Fruit fly (Drosophila melanogaster): Measurements from ENCODE around the gene Hmgcr.

Hmgcr gene

dm6 chr3R:23726740-23727139, 6.4 kb upstream of the Hmgcr start (continued):
- TF ChIP-seq CoRest (tag; optimal IDR thresholded peaks at IDR 0.05), result peak; percentile 81
- peak; percentile 79 for TF ChIP-seq HLH3B (GFP tag; IDR thresholded peaks at IDR 0.05)
- TF ChIP-seq MBD-R2 (GFP tag; IDR thresholded peaks at IDR 0.05), result peak; percentile 58; the same call in 1 of the 2 replicates
- TF ChIP-seq CG17829 (tag; optimal IDR thresholded peaks at IDR 0.05), result peak; percentile 75
- peak; percentile 88 for TF ChIP-seq gem (tag; optimal IDR thresholded peaks at IDR 0.05)
- peak; percentile 4 for TF ChIP-seq gsb-n (tag; optimal IDR thresholded peaks at IDR 0.05)
- peak; percentile 76 for TF ChIP-seq D19B (GFP tag; optimal IDR thresholded peaks at IDR 0.05)
- peak; percentile 23 for TF ChIP-seq CG9437 (GFP tag; optimal IDR thresholded peaks at IDR 0.05)
- peak; percentile 71 for TF ChIP-seq Xbp1 (GFP tag; optimal IDR thresholded peaks at IDR 0.05)
- peak; percentile 73 for TF ChIP-seq maf-S (GFP tag; optimal IDR thresholded peaks at IDR 0.05)
- TF ChIP-seq Ravus (GFP tag; IDR thresholded peaks at IDR 0.05), result peak; percentile 55
- TF ChIP-seq dati (GFP tag; IDR thresholded peaks at IDR 0.05), result no peak
- TF ChIP-seq CG11504 (tag; optimal IDR thresholded peaks at IDR 0.05), result peak; percentile 83
- no peak for TF ChIP-seq CG10431 (GFP tag; optimal IDR thresholded peaks at IDR 0.05)
- TF ChIP-seq CG13775 (GFP tag; optimal IDR thresholded peaks at IDR 0.05), result peak; percentile 81
- TF ChIP-seq CG7928 (GFP tag; optimal IDR thresholded peaks at IDR 0.05), result peak; percentile 55
- TF ChIP-seq CG43689 (GFP tag; IDR thresholded peaks at IDR 0.05), result peak; percentile 40; the same call in 1 of the 2 replicates
- peak; percentile 52 for TF ChIP-seq gcm (GFP tag; optimal IDR thresholded peaks at IDR 0.05)
- TF ChIP-seq Atf-2 (GFP tag; optimal IDR thresholded peaks at IDR 0.05), result peak; percentile 29
- TF ChIP-seq CG7357 (GFP tag; IDR thresholded peaks at IDR 0.05), result peak; percentile 67
- TF ChIP-seq bab2 (GFP tag; optimal IDR thresholded peaks at IDR 0.05), result peak; percentile 80
- TF ChIP-seq CG3838 (GFP tag; optimal IDR thresholded peaks at IDR 0.05), result peak; percentile 30
- TF ChIP-seq CG18619 (GFP tag; optimal IDR thresholded peaks at IDR 0.05), result peak; percentile 76
- TF ChIP-seq inv (GFP tag; IDR thresholded peaks at IDR 0.05; ENCODE audit: partially characterized antibody), result no peak
- TF ChIP-seq CkIIα-i1 (GFP tag; IDR thresholded peaks at IDR 0.05), result no peak
- TF ChIP-seq emc (GFP tag; optimal IDR thresholded peaks at IDR 0.05), result no peak
- no peak for TF ChIP-seq ab (GFP tag; optimal IDR thresholded peaks at IDR 0.05)
- peak; percentile 65 for TF ChIP-seq fu2 (GFP tag; optimal IDR thresholded peaks at IDR 0.05)
- 0 out of 3 replicates have a peak, but pooled peaks have one; percentile 18 for TF ChIP-seq CG11093 (GFP tag; IDR thresholded peaks at IDR 0.05)
- TF ChIP-seq TFAM (GFP tag; optimal IDR thresholded peaks at IDR 0.05), result no peak
- peak; percentile 55; the same call in 1 of the 2 replicates for TF ChIP-seq CG14667 (GFP tag; IDR thresholded peaks at IDR 0.05)
- peak; percentile 19 for TF ChIP-seq CG6654 (GFP tag; optimal IDR thresholded peaks at IDR 0.05)
- peak; percentile 80 for TF ChIP-seq CG17612 (GFP tag; IDR thresholded peaks at IDR 0.05)
- no peak for TF ChIP-seq CG17912 (GFP tag; optimal IDR thresholded peaks at IDR 0.05)
- peak; percentile 52 for TF ChIP-seq Bdp1 (GFP tag; optimal IDR thresholded peaks at IDR 0.05)
- peak; percentile 43 for TF ChIP-seq CG9609 (GFP tag; optimal IDR thresholded peaks at IDR 0.05)
- peak; percentile 93 for TF ChIP-seq CG32532 (GFP tag; IDR thresholded peaks at IDR 0.05)
- TF ChIP-seq CG4730 (GFP tag; IDR thresholded peaks at IDR 0.05), result peak; percentile 72
- peak; percentile 72 for TF ChIP-seq CG17385 (GFP tag; optimal IDR thresholded peaks at IDR 0.05)
- TF ChIP-seq Atf3 (GFP tag; optimal IDR thresholded peaks at IDR 0.05), result no peak
- TF ChIP-seq Hr39 (optimal IDR thresholded peaks at IDR 0.05), result no peak
- peak; percentile 23 for TF ChIP-seq cato (GFP tag; optimal IDR thresholded peaks at IDR 0.05; ENCODE audit: borderline replicate concordance)
- TF ChIP-seq Abd-B (GFP tag; optimal IDR thresholded peaks at IDR 0.05), result peak; percentile 58
- no peak for TF ChIP-seq HLH4C (GFP tag; IDR thresholded peaks at IDR 0.05; ENCODE audit: partially characterized antibody)
- peak; percentile 84 for TF ChIP-seq caup (GFP tag; optimal IDR thresholded peaks at IDR 0.05; ENCODE audit: severe bottlenecking)
- no peak for TF ChIP-seq ewg (GFP tag; optimal IDR thresholded peaks at IDR 0.05)
- no peak for TF ChIP-seq CG4282 (GFP tag; optimal IDR thresholded peaks at IDR 0.05)
- peak; percentile 59 for TF ChIP-seq CG1602 (GFP tag; optimal IDR thresholded peaks at IDR 0.05)
- no peak; the same call in 2 of the 3 replicates for TF ChIP-seq CG34422 (GFP tag; IDR thresholded peaks at IDR 0.05)
- peak; percentile 77 for TF ChIP-seq cas (GFP tag; IDR thresholded peaks at IDR 0.05)
- peak; percentile 64 for TF ChIP-seq Usf (GFP tag; optimal IDR thresholded peaks at IDR 0.05)
